Worm (Caenorhabditis elegans) whole organism, L4 larva: ENCODE results near the gene Y53C12B.7.

Experiments
- D1046.2 ChIP-seq: fragments of 200-800 bp; sonication (Bioruptor generic); IDR thresholded peaks from 2 replicates; pipeline ENCODE4 v1.3.6; 2022; ENCODE audit warnings: missing genetic modification characterization, missing compliant biosample characterization
- F10B5.3 ChIP-seq: sonication (generic microtip); optimal IDR thresholded peaks from 2 replicates; lab custom pipeline; 2016; ENCODE audit warnings: mild to moderate bottlenecking, missing genetic modification characterization, missing compliant biosample characterization
- F26F4.8 ChIP-seq: fragments of 200-800 bp; sonication (Bioruptor generic); conservative IDR thresholded peaks from 2 replicates; pipeline ENCODE4 v1.3.6; 2022; ENCODE audit warnings: missing genetic modification characterization, missing compliant biosample characterization
- F37D6.2 ChIP-seq: sonication (generic microtip); optimal IDR thresholded peaks from 2 replicates; lab custom pipeline; 2016; ENCODE audit warnings: mild to moderate bottlenecking, missing genetic modification characterization, missing compliant biosample characterization
- F44E2.7 ChIP-seq: fragments of 200-800 bp; sonication (Bioruptor generic); IDR thresholded peaks from 2 replicates; pipeline ENCODE4 v2.1.2; 2022; ENCODE audit warnings: missing genetic modification characterization, missing compliant biosample characterization
- F49E8.2 ChIP-seq: sonication (generic microtip); optimal IDR thresholded peaks from 2 replicates; lab custom pipeline; 2016; ENCODE audit warnings: missing compliant biosample characterization, mild to moderate bottlenecking, missing genetic modification characterization, borderline replicate concordance
- Y5F2A.4 ChIP-seq: fragments of 200-800 bp; sonication (Bioruptor generic); optimal IDR thresholded peaks from 2 replicates; lab custom pipeline; 2018; ENCODE audit warnings: mild to moderate bottlenecking, missing genetic modification characterization, missing compliant biosample characterization
- aha-1 ChIP-seq: fragments of 150-350 bp; peaks from one replicate; lab custom pipeline; 2014; ENCODE audit warnings: missing biosample characterization, missing genetic modification characterization
- ama-1 ChIP-seq: fragments of 150-350 bp; optimal IDR thresholded peaks from 2 replicates; lab custom pipeline; 2014; ENCODE audit warnings: inconsistent platforms, mixed read lengths
- attf-4 ChIP-seq: sonication (generic microtip); optimal IDR thresholded peaks from 3 replicates; lab custom pipeline; 2017; ENCODE audit warnings: missing biosample characterization, missing genetic modification characterization
- ceh-28 ChIP-seq: fragments of 150-350 bp; optimal IDR thresholded peaks from 2 replicates; lab custom pipeline; 2014; ENCODE audit warnings: missing biosample characterization, missing genetic modification reagents, missing genetic modification characterization
- ceh-44 ChIP-seq: fragments of 200-800 bp; sonication (Bioruptor generic); IDR thresholded peaks from 2 replicates; pipeline ENCODE4 v1.3.6; 2022; ENCODE audit warnings: missing genetic modification reagents, missing genetic modification characterization, missing compliant biosample characterization
- ceh-82 ChIP-seq: sonication (generic microtip); optimal IDR thresholded peaks from 2 replicates; lab custom pipeline; 2017; ENCODE audit warnings: missing biosample characterization, missing genetic modification characterization
- ctbp-1 ChIP-seq: fragments of 200-800 bp; sonication (Bioruptor generic); IDR thresholded peaks from 2 replicates; pipeline ENCODE4 v1.3.6; 2022; ENCODE audit warnings: missing genetic modification reagents, missing genetic modification characterization, missing compliant biosample characterization
- dmd-6 ChIP-seq: fragments of 200-800 bp; sonication (Bioruptor generic); IDR thresholded peaks from 2 replicates; pipeline ENCODE4 v1.3.6; 2022; ENCODE audit warnings: missing genetic modification reagents, missing genetic modification characterization, missing compliant biosample characterization
- dmd-8 ChIP-seq: fragments of 200-800 bp; sonication (Bioruptor generic); IDR thresholded peaks from 2 replicates; pipeline ENCODE4 v1.3.6; 2022; ENCODE audit warnings: missing genetic modification characterization, missing compliant biosample characterization
- duxl-1 ChIP-seq: sonication (generic microtip); optimal IDR thresholded peaks from 2 replicates; lab custom pipeline; 2016; ENCODE audit warnings: mild to moderate bottlenecking, missing genetic modification characterization, moderate library complexity, missing compliant biosample characterization; ENCODE audit not compliant: poor library complexity
- dve-1 ChIP-seq: sonication (generic microtip); optimal IDR thresholded peaks from 2 replicates; lab custom pipeline; 2017; ENCODE audit warnings: antibody characterized with exemption, mild to moderate bottlenecking, missing genetic modification characterization, missing compliant biosample characterization; ENCODE audit not compliant: insufficient read depth
- fos-1 ChIP-seq: fragments of 150-350 bp; optimal IDR thresholded peaks from 2 replicates; lab custom pipeline; 2014; ENCODE audit warnings: missing biosample characterization, missing genetic modification characterization
- gei-8 ChIP-seq: fragments of 200-800 bp; sonication (Bioruptor generic); optimal IDR thresholded peaks from 2 replicates; lab custom pipeline; 2018; ENCODE audit warnings: mild to moderate bottlenecking, missing genetic modification characterization, missing compliant biosample characterization
- hif-1 ChIP-seq, 2 experiments: sonication (generic microtip); optimal IDR thresholded peaks; 2 replicates each; lab custom pipeline; 2016 to 2017; ENCODE audit warnings: missing compliant biosample characterization in 2 of 2, missing genetic modification characterization in 2 of 2, missing genetic modification reagents in 2 of 2, missing genotype in 2 of 2, mild to moderate bottlenecking in 1 of 2
- hlh-30 ChIP-seq: sonication (generic microtip); optimal IDR thresholded peaks from 2 replicates; lab custom pipeline; 2017; ENCODE audit warnings: antibody characterized with exemption, mild to moderate bottlenecking, missing genetic modification characterization, missing compliant biosample characterization; ENCODE audit not compliant: insufficient read depth
- hmg-1.1 ChIP-seq: fragments of 200-800 bp; sonication (Bioruptor generic); IDR thresholded peaks from 2 replicates; pipeline ENCODE4 v1.3.6; 2022; ENCODE audit warnings: missing genetic modification reagents, missing genetic modification characterization, missing compliant biosample characterization
- lin-1 ChIP-seq: fragments of 200-800 bp; sonication (Bioruptor generic); IDR thresholded peaks from 2 replicates; pipeline ENCODE4 v1.3.6; 2022; ENCODE audit warnings: missing genetic modification reagents, missing genetic modification characterization, missing compliant biosample characterization
- lin-15B ChIP-seq: fragments of 150-350 bp; sonication (generic microtip); optimal IDR thresholded peaks from 3 replicates; lab custom pipeline; 2014; ENCODE audit warnings: missing biosample characterization, missing genetic modification characterization
- lin-39 ChIP-seq: fragments of 150-350 bp; optimal IDR thresholded peaks from 2 replicates; lab custom pipeline; 2014; ENCODE audit warnings: missing biosample characterization, missing genetic modification reagents, missing genetic modification characterization
- lir-3 ChIP-seq: sonication (generic microtip); optimal IDR thresholded peaks from 2 replicates; lab custom pipeline; 2016; ENCODE audit warnings: mild to moderate bottlenecking, missing genetic modification characterization, missing compliant biosample characterization
- madf-9 ChIP-seq: fragments of 200-800 bp; sonication (Bioruptor generic); conservative IDR thresholded peaks from 2 replicates; pipeline ENCODE4 v1.3.6; 2022; ENCODE audit warnings: missing genetic modification reagents, missing genetic modification characterization, missing compliant biosample characterization
- mdt-29 ChIP-seq: fragments of 200-800 bp; sonication (Bioruptor generic); IDR thresholded peaks from 2 replicates; pipeline ENCODE4 v1.3.6; 2022; ENCODE audit warnings: missing genetic modification reagents, missing genetic modification characterization, missing compliant biosample characterization
- mep-1 ChIP-seq: fragments of 150-350 bp; sonication (generic microtip); optimal IDR thresholded peaks from 3 replicates; lab custom pipeline; 2014; ENCODE audit warnings: missing biosample characterization, missing genetic modification characterization
- mes-2 ChIP-seq: sonication (generic microtip); optimal IDR thresholded peaks from 2 replicates; lab custom pipeline; 2016; ENCODE audit warnings: missing genotype, mild to moderate bottlenecking, missing genetic modification characterization, missing compliant biosample characterization; ENCODE audit not compliant: poor library complexity, severe bottlenecking
- nhr-10 ChIP-seq: fragments of 150-350 bp; optimal IDR thresholded peaks from 2 replicates; lab custom pipeline; 2014; ENCODE audit warnings: missing biosample characterization, missing genetic modification characterization
- nhr-111 ChIP-seq: fragments of 200-800 bp; sonication (Bioruptor generic); optimal IDR thresholded peaks from 2 replicates; lab custom pipeline; 2018; ENCODE audit warnings: mild to moderate bottlenecking, missing genetic modification characterization, missing compliant biosample characterization
- nhr-25 ChIP-seq: sonication (generic microtip); optimal IDR thresholded peaks from 2 replicates; lab custom pipeline; 2017; ENCODE audit warnings: missing genetic modification characterization, mild to moderate bottlenecking, missing compliant biosample characterization, antibody characterized with exemption, moderate library complexity, borderline replicate concordance; ENCODE audit not compliant: insufficient read depth
- nhr-28 ChIP-seq: fragments of 150-350 bp; optimal IDR thresholded peaks from 2 replicates; lab custom pipeline; 2014; ENCODE audit warnings: missing biosample characterization, missing genetic modification characterization
- nhr-48 ChIP-seq: sonication (generic microtip); optimal IDR thresholded peaks from 2 replicates; lab custom pipeline; 2016; ENCODE audit warnings: mild to moderate bottlenecking, missing genetic modification characterization, missing compliant biosample characterization
- nhr-77 ChIP-seq: fragments of 150-350 bp; optimal IDR thresholded peaks from 2 replicates; lab custom pipeline; 2014; ENCODE audit warnings: missing biosample characterization, missing genetic modification characterization
- pha-4 ChIP-seq, 2 experiments: fragments of 150-350 bp in 1 of 2; fragments of 200-800 bp in 1 of 2; sonication (Bioruptor generic) in 1 of 2; IDR thresholded peaks in 1 of 2; optimal IDR thresholded peaks in 1 of 2; 2 replicates each; pipeline versions ENCODE4 v1.3.6 to Lab custom; 2014 to 2022; ENCODE audit warnings: missing genetic modification characterization in 2 of 2, missing genetic modification reagents in 2 of 2, missing biosample characterization in 1 of 2, missing compliant biosample characterization in 1 of 2
- php-3 ChIP-seq: fragments of 200-800 bp; sonication (Bioruptor generic); IDR thresholded peaks from 2 replicates; pipeline ENCODE4 v1.3.6; 2022; ENCODE audit warnings: missing genetic modification reagents, missing genetic modification characterization, missing compliant biosample characterization
- spr-1 ChIP-seq: sonication (generic microtip); optimal IDR thresholded peaks from 2 replicates; lab custom pipeline; 2016; ENCODE audit warnings: mild to moderate bottlenecking, missing genetic modification characterization, missing compliant biosample characterization
- tag-97 ChIP-seq: fragments of 200-800 bp; sonication (Bioruptor generic); IDR thresholded peaks from 2 replicates; pipeline ENCODE4 v1.3.6; 2022; ENCODE audit warnings: missing genetic modification characterization, missing compliant biosample characterization
- unc-130 ChIP-seq: sonication (generic microtip); optimal IDR thresholded peaks from 2 replicates; lab custom pipeline; 2016; ENCODE audit warnings: missing genetic modification reagents, missing genetic modification characterization, missing compliant biosample characterization
- unc-62 ChIP-seq, 3 experiments: fragments of 150-350 bp in 1 of 3; sonication (generic microtip); optimal IDR thresholded peaks in 2 of 3; peaks in 1 of 3; 1 replicate in 1 of 3; 2 replicates in 2 of 3; lab custom pipeline; 2014 to 2017; ENCODE audit warnings: missing biosample characterization in 3 of 3, missing genetic modification characterization in 3 of 3, missing genetic modification reagents in 3 of 3, missing genotype in 1 of 3
- vab-7 ChIP-seq: fragments of 200-800 bp; sonication (Bioruptor generic); IDR thresholded peaks from 2 replicates; pipeline ENCODE4 v1.3.6; 2022; ENCODE audit warnings: missing genetic modification reagents, missing genetic modification characterization, missing compliant biosample characterization
- zag-1 ChIP-seq: fragments of 150-350 bp; optimal IDR thresholded peaks from 2 replicates; lab custom pipeline; 2014; ENCODE audit warnings: missing biosample characterization, missing genetic modification characterization
- zfp-3 ChIP-seq: fragments of 200-800 bp; sonication (Bioruptor generic); conservative IDR thresholded peaks from 2 replicates; pipeline ENCODE4 v1.3.6; 2022; ENCODE audit warnings: missing genetic modification reagents, missing genetic modification characterization, missing compliant biosample characterization
- ztf-11 ChIP-seq: fragments of 150-350 bp; optimal IDR thresholded peaks from 2 replicates; lab custom pipeline; 2014; ENCODE audit warnings: missing biosample characterization, missing genetic modification characterization
- ztf-7 ChIP-seq: fragments of 150-350 bp; optimal IDR thresholded peaks from 2 replicates; lab custom pipeline; 2014; ENCODE audit warnings: missing biosample characterization, missing genetic modification characterization

Y53C12B.7 gene

ce11 chrII:9740552-9740951 is 12.5 kb downstream of the Y53C12B.7 start (continued):
- TF ChIP-seq ztf-7 (tag; lab: Kevin White, UChicago) (no peak), unc-62 (GFP tag; optimal IDR thresholded peaks at IDR 0.05 in 1 of 2; lab: Kevin White, UChicago) (no peak), unc-62 (tag; optimal IDR thresholded peaks at IDR 0.05; lab: Kevin White, UChicago) (no peak), hlh-30 (tag; lab: Kevin White, UChicago) (peak; percentile 14)

ce11 chrII:9738820-9739219 is 14.2 kb downstream of the Y53C12B.7 start:
- TF ChIP-seq F49E8.2 (tag; lab: Kevin White, UChicago): no peak
- peak; percentile 90 for TF ChIP-seq aha-1
- no peak for TF ChIP-seq hif-1 (tag; optimal IDR thresholded peaks at IDR 0.05; lab: Kevin White, UChicago)
- peak; percentile 73 for TF ChIP-seq hlh-30 (tag; lab: Kevin White, UChicago)
- TF ChIP-seq pha-4 (GFP tag; IDR thresholded peaks at IDR 0.05; lab: Robert Waterston, UW): 0 out of 2 replicates have a peak, but pooled peaks have one; percentile 36
- TF ChIP-seq pha-4 (tag; optimal IDR thresholded peaks at IDR 0.05; lab: Kevin White, UChicago): no peak
- TF ChIP-seq lin-15B (tag; lab: Kevin White, UChicago): no peak
- peak; percentile 31 for TF ChIP-seq mep-1 (tag; lab: Kevin White, UChicago)
- TF ChIP-seq duxl-1 (tag; lab: Kevin White, UChicago): no peak
- peak; percentile 91 for TF ChIP-seq dmd-6 (GFP tag; lab: Robert Waterston, UW)
- TF ChIP-seq ctbp-1 (GFP tag; lab: Robert Waterston, UW): no peak
- no peak for TF ChIP-seq unc-130 (GFP tag; lab: Kevin White, UChicago)
- no peak for TF ChIP-seq F44E2.7 (GFP tag; lab: Robert Waterston, UW)
- TF ChIP-seq nhr-48 (tag; lab: Kevin White, UChicago): peak; percentile 14
- no peak for TF ChIP-seq ceh-82 (tag; lab: Kevin White, UChicago)
- TF ChIP-seq lin-1 (GFP tag; lab: Robert Waterston, UW): peak; percentile 83; the same call in 1 of the 2 replicates
- peak; percentile 87 for TF ChIP-seq nhr-77 (tag; lab: Kevin White, UChicago)
- no peak for TF ChIP-seq F10B5.3 (tag; lab: Kevin White, UChicago)
- TF ChIP-seq spr-1: no peak
- no peak for TF ChIP-seq Y5F2A.4 (GFP tag; lab: Kevin White, UChicago)
- TF ChIP-seq dve-1 (tag; lab: Kevin White, UChicago): peak; percentile 88
- TF ChIP-seq F37D6.2 (tag; lab: Kevin White, UChicago): no peak
- peak; percentile 92 for TF ChIP-seq php-3
- no peak for TF ChIP-seq fos-1 (tag; lab: Kevin White, UChicago)
- TF ChIP-seq lin-39 (tag; lab: Kevin White, UChicago): no peak
- no peak for TF ChIP-seq ztf-11 (tag; lab: Kevin White, UChicago)
- 0 out of 2 replicates have a peak, but pooled peaks have one; percentile 21 for TF ChIP-seq madf-9
- TF ChIP-seq attf-4: no peak
- no peak for TF ChIP-seq zag-1 (tag; lab: Kevin White, UChicago)
- TF ChIP-seq hmg-1.1: no peak
- TF ChIP-seq ceh-28 (tag; lab: Kevin White, UChicago): no peak
- no peak for TF ChIP-seq nhr-10 (tag; lab: Kevin White, UChicago)
- no peak for TF ChIP-seq lir-3 (tag; lab: Kevin White, UChicago)
- TF ChIP-seq F26F4.8 (GFP tag; lab: Robert Waterston, UW): no peak
- peak; percentile 65 for TF ChIP-seq ama-1 (lab: Kevin White, UChicago)
- no peak for TF ChIP-seq ceh-44 (GFP tag; lab: Robert Waterston, UW)
- TF ChIP-seq nhr-25 (tag; lab: Kevin White, UChicago): no peak
- no peak for TF ChIP-seq dmd-8 (GFP tag; lab: Robert Waterston, UW)
- peak; percentile 62 for TF ChIP-seq nhr-28 (tag; lab: Kevin White, UChicago)
- TF ChIP-seq vab-7 (GFP tag; lab: Robert Waterston, UW): no peak
- no peak for TF ChIP-seq D1046.2 (GFP tag; lab: Robert Waterston, UW)
- no peak for TF ChIP-seq tag-97 (GFP tag; lab: Robert Waterston, UW)
- peak; percentile 56 for TF ChIP-seq gei-8 (GFP tag; lab: Kevin White, UChicago)
- TF ChIP-seq nhr-111 (GFP tag; lab: Kevin White, UChicago): no peak
- no peak for TF ChIP-seq mdt-29
- TF ChIP-seq mes-2 (tag; lab: Kevin White, UChicago): peak; percentile 5
- 0 out of 2 replicates have a peak, but pooled peaks have one; percentile 25 for TF ChIP-seq zfp-3 (GFP tag; lab: Robert Waterston, UW)
